Worm (Caenorhabditis elegans): ENCODE results near the gene Y75B7AR.1.

Gene Y75B7AR.1

DNA sequence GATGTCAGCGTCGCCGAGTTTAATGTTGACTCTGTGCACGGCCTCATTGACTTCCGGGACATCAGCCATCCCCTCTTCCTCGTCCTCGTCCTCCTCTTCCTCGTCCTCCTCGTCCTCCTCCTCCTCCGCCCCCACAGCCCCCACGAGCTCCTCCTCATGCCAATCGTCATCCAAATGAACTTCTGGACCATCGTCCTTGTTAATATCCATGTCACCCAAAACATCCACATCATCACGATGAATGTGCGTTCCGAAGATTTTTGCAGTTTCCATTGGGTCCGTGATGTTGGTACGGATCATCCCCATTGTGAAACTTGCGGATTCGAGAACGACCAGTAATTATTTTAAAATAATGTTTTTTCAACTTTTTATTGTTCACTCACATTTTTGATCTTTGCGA is 41.6 kb upstream of the Y75B7AR.1 start:
- peak; percentile 54 for TF ChIP-seq gmeb-1 (tag; optimal IDR thresholded peaks at IDR 0.05)
- no peak for TF ChIP-seq unc-39 (tag; optimal IDR thresholded peaks at IDR 0.05)

DNA sequence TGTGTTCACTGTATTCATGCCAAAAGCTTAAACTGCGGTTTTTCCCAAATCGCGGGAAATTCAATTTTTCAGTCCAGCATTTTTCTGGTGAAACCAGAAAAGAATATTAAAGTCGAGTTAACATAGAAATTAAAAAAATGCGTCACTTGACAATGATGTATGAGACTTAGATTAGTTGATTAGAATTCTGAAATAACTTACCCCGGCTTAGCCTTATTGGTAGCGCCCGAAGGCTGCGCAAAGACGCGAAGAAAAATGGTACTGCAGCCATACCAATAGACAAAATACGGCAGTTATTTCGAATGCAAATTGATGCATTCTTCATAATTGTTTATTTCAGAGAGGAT is 40.6 kb upstream of the Y75B7AR.1 start:
- TF ChIP-seq sem-4 (tag; optimal IDR thresholded peaks at IDR 0.05), result no peak
- no peak for TF ChIP-seq nhr-11 (tag; optimal IDR thresholded peaks at IDR 0.05)
- no peak for TF ChIP-seq alr-1 (tag; optimal IDR thresholded peaks at IDR 0.05)
- no peak for TF ChIP-seq lin-39 (tag; optimal IDR thresholded peaks at IDR 0.05)
- TF ChIP-seq egl-27 (tag; optimal IDR thresholded peaks at IDR 0.05), result no peak

DNA sequence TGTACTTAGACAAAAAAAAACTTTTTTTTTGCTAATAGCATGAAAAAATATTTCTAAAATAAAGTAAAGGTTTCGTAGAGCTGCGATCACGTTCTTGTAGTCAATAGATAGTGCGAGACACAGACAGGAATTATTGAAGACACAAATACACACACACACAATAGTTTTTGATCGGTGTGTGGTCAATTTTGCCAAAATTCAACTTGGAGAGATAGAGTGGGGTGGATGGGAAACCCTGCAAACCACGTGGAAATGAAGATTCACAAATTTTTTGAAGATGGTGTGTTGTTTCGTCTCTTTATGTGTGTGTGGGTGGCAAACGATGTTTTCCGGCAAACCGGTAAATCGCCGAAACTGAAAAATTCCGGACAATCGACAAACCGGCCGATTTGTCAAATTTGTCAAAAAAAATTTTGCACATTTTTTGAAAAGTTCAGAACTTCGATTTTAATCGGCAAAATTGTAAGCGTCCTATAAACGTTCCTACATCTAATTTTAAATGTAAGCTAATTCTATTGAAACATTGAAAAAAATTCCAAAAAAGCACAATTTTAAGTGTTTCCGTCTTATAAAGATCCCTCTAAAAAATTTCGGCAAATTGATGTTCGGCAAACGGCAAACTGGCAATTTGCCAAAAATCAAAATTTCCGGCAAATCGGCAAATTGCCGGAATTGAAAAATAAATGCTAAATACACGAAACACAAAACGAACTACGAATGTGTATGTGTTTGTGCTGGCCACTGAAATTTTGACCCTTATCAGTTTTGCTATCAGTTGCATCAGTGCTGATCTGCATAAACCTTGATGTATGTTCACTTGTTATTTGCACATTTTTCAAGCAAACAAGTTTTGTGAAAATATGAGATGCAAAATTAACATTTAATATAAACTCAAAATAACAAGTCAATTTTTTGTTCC is 40.0 kb upstream of the Y75B7AR.1 start:
- TF ChIP-seq gmeb-1 (tag; optimal IDR thresholded peaks at IDR 0.05) (peak; percentile 98), fos-1 (tag; optimal IDR thresholded peaks at IDR 0.05) (peak; percentile 18), Y55F3AM.14 (GFP tag; optimal IDR thresholded peaks at IDR 0.05) (no peak)

DNA sequence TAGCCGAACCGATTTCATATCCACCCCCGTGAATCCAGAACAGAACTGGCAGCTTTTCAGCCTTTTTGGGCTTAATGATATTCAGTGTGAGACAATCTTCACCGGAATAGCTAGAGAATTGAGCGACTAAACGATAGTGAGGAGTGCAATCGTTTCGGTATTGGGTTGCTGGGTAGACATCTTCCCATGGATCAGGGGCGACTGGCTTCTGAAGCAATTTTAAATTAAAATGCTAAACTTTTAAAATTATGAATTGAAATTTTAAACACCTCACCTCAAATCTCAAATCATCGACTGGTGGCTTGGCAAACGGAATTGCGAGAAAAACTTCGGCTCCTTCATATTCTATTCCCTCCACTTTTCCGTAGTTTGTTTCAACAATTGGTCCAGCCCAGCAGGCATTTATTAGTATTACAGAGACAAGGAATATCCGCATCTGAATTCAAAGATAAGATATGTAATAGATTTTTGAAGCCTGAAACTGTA is 38.9 kb upstream of the Y75B7AR.1 start, which contains the start of gene ges-1:
ges-1 (minus strand) TSS at position 436 of the 486 bp plus-strand sequence.
- TF ChIP-seq ZK546.5 (tag; optimal IDR thresholded peaks at IDR 0.05) (no peak), fos-1 (tag; optimal IDR thresholded peaks at IDR 0.05) (no peak), R02D3.7 (tag; optimal IDR thresholded peaks at IDR 0.05) (no peak), nhr-6 (tag; optimal IDR thresholded peaks at IDR 0.05) (no peak), sma-3 (GFP tag; optimal IDR thresholded peaks at IDR 0.05) (no peak), unc-62 (GFP tag; optimal IDR thresholded peaks at IDR 0.05) (no peak), mdl-1 (tag; optimal IDR thresholded peaks at IDR 0.05) (no peak), nhr-237 (tag; optimal IDR thresholded peaks at IDR 0.05) (no peak), ceh-82 (tag; optimal IDR thresholded peaks at IDR 0.05) (no peak), mab-5 (tag; optimal IDR thresholded peaks at IDR 0.05) (no peak), elt-1 (tag; optimal IDR thresholded peaks at IDR 0.05) (no peak)

DNA sequence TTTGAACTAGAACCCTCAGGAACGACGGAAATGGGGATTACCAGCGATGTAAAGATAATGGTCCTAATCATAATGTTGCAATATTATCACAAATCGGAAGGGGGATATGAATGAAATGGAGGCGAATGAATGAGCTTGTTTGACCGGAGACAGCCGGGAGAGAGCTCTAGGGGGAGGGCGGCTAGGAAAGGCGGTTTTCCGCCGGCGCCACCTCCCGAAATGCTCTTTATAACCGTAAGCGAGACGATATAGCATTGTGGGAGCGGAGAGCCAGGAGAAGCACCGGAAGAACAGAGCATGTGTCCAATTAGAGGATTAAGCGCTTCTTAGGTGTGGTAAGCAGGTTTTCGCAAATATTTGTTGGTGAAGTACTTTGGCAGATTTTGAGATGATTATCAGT is 32.8 kb upstream of the Y75B7AR.1 start, which contains the start of gene R12A1.3:
R12A1.3 (minus strand) TSS at position 200 of the 400 bp plus-strand sequence.
- no peak for TF ChIP-seq sma-9 (GFP tag; optimal IDR thresholded peaks at IDR 0.05)
- no peak for TF ChIP-seq sma-9 (tag; optimal IDR thresholded peaks at IDR 0.05)
- TF ChIP-seq nhr-237 (tag; optimal IDR thresholded peaks at IDR 0.05), result no peak
- TF ChIP-seq mdl-1 (tag; optimal IDR thresholded peaks at IDR 0.05), result no peak
- TF ChIP-seq ceh-16 (tag; optimal IDR thresholded peaks at IDR 0.05), result no peak
- TF ChIP-seq Y55F3AM.14 (GFP tag; optimal IDR thresholded peaks at IDR 0.05), result no peak
- TF ChIP-seq unc-62 (GFP tag; optimal IDR thresholded peaks at IDR 0.05), result no peak
- no peak for TF ChIP-seq sma-3 (GFP tag; optimal IDR thresholded peaks at IDR 0.05)
- no peak for TF ChIP-seq lsy-2 (tag; optimal IDR thresholded peaks at IDR 0.05)
- no peak for TF ChIP-seq zag-1 (tag; optimal IDR thresholded peaks at IDR 0.05)
- no peak for TF ChIP-seq ceh-82 (tag; optimal IDR thresholded peaks at IDR 0.05)
- no peak for TF ChIP-seq dmd-4 (tag; optimal IDR thresholded peaks at IDR 0.05)
- no peak for TF ChIP-seq ztf-4 (tag; optimal IDR thresholded peaks at IDR 0.05)
- TF ChIP-seq nhr-23 (tag; optimal IDR thresholded peaks at IDR 0.05), result no peak
- no peak for TF ChIP-seq nhr-10 (tag; optimal IDR thresholded peaks at IDR 0.05)
- TF ChIP-seq nhr-11 (tag; optimal IDR thresholded peaks at IDR 0.05), result no peak

DNA sequence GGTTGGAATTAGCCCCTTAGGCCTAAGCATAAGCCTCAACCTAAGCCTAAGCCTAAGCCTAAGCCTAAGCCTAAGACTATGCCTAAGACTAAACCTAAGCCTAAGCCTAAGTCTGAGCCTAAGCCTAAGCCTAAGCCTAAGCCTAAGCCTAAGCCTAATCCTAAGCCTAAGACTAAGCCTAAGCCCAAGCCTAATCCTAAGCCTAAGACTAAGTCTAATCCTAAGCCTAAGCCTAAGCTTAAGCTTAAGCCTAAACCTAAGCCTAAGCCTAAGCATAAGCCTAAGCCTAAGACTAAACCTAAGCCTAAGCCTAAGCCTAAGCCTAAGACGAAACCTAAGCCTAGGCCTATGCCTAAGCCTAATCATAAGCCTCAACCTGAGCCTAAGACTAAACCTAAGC is 30.5 kb upstream of the Y75B7AR.1 start:
- TF ChIP-seq sma-9 (GFP tag; optimal IDR thresholded peaks at IDR 0.05), result no peak
- no peak for TF ChIP-seq sma-9 (tag; optimal IDR thresholded peaks at IDR 0.05)
- TF ChIP-seq ceh-16 (tag; optimal IDR thresholded peaks at IDR 0.05), result no peak
- TF ChIP-seq sem-4 (tag; optimal IDR thresholded peaks at IDR 0.05), result no peak
- TF ChIP-seq ZK546.5 (tag; optimal IDR thresholded peaks at IDR 0.05), result no peak
- no peak for TF ChIP-seq Y55F3AM.14 (GFP tag; optimal IDR thresholded peaks at IDR 0.05)
- no peak for TF ChIP-seq mbf-1 (tag; optimal IDR thresholded peaks at IDR 0.05)
- TF ChIP-seq nhr-11 (tag; optimal IDR thresholded peaks at IDR 0.05), result no peak
- no peak for TF ChIP-seq lin-39 (tag; optimal IDR thresholded peaks at IDR 0.05)
- no peak for TF ChIP-seq elt-3 (tag; optimal IDR thresholded peaks at IDR 0.05)
- TF ChIP-seq nhr-25 (tag; optimal IDR thresholded peaks at IDR 0.05), result no peak

Data from whole organism, L2 larva.